Fruit fly (Drosophila melanogaster) whole organism, embryonic: ENCODE results near the gene Obp93a.
A peak's percentile ranks its signal among the peaks of the same experiment; 100 is the strongest.

Source experiments
- Atf3 ChIP-seq: fragments of 200-800 bp; sonication (Bioruptor generic); optimal IDR thresholded peaks from 3 replicates; lab custom pipeline; 2016; ENCODE audit warnings: missing biosample characterization, missing genetic modification characterization
- Blimp-1 ChIP-seq: fragments of 200-800 bp; sonication (Bioruptor generic); optimal IDR thresholded peaks from 3 replicates; lab custom pipeline; 2018; ENCODE audit warnings: missing biosample characterization, missing genetic modification characterization, mild to moderate bottlenecking, moderate library complexity, missing genetic modification reagents
- CG10147 ChIP-seq: fragments of 200-800 bp; sonication (Bioruptor generic); optimal IDR thresholded peaks from 2 replicates; lab custom pipeline; 2019; ENCODE audit warnings: missing biosample characterization, mild to moderate bottlenecking, missing genetic modification characterization, moderate library complexity
- CG11504 ChIP-seq: fragments of 200-800 bp; sonication (Bioruptor generic); optimal IDR thresholded peaks from 3 replicates; lab custom pipeline; 2019; ENCODE audit warnings: missing biosample characterization, mild to moderate bottlenecking, missing genetic modification characterization, moderate library complexity
- CG12659 ChIP-seq: fragments of 200-800 bp; sonication (Bioruptor generic); optimal IDR thresholded peaks from 3 replicates; lab custom pipeline; 2017; ENCODE audit warnings: mild to moderate bottlenecking, missing biosample characterization, missing genetic modification reagents, missing genetic modification characterization
- CG12769 ChIP-seq: fragments of 200-800 bp; sonication (Bioruptor generic); optimal IDR thresholded peaks from 2 replicates; lab custom pipeline; 2019; ENCODE audit warnings: missing biosample characterization, mild to moderate bottlenecking, missing genetic modification characterization, moderate library complexity
- CG12942 ChIP-seq: fragments of 200-800 bp; sonication (Bioruptor generic); optimal IDR thresholded peaks from 3 replicates; lab custom pipeline; 2016; ENCODE audit warnings: missing biosample characterization, missing genetic modification characterization
- CG13775 ChIP-seq: fragments of 200-800 bp; sonication (Bioruptor generic); optimal IDR thresholded peaks from 3 replicates; lab custom pipeline; 2017; ENCODE audit warnings: missing biosample characterization, mild to moderate bottlenecking, missing genetic modification characterization
- CG15011 ChIP-seq: fragments of 200-800 bp; sonication (Bioruptor generic); optimal IDR thresholded peaks from 3 replicates; lab custom pipeline; 2018; ENCODE audit warnings: missing biosample characterization, mild to moderate bottlenecking, missing genetic modification characterization
- CG17829 ChIP-seq: fragments of 200-800 bp; optimal IDR thresholded peaks from 2 replicates; lab custom pipeline; 2019; ENCODE audit warnings: missing biosample characterization, mild to moderate bottlenecking, missing genetic modification characterization, moderate library complexity
- CG18011 ChIP-seq: fragments of 200-800 bp; sonication (Bioruptor generic); optimal IDR thresholded peaks from 2 replicates; lab custom pipeline; 2017; ENCODE audit warnings: missing biosample characterization, missing genetic modification characterization, mild to moderate bottlenecking, moderate library complexity, missing genotype
- CG18619 ChIP-seq: fragments of 200-800 bp; sonication (Bioruptor generic); optimal IDR thresholded peaks from 3 replicates; lab custom pipeline; 2017; ENCODE audit warnings: missing biosample characterization, mild to moderate bottlenecking, missing genetic modification characterization
- CG2120 ChIP-seq: fragments of 200-800 bp; sonication (Bioruptor generic); optimal IDR thresholded peaks from 3 replicates; lab custom pipeline; 2016; ENCODE audit warnings: missing biosample characterization, missing genetic modification characterization
- CG31224 ChIP-seq: fragments of 200-800 bp; sonication (Bioruptor generic); IDR thresholded peaks from 2 replicates; pipeline ENCODE4 v1.3.6; 2022; ENCODE audit warnings: missing biosample characterization, missing genetic modification characterization
- CG32772 ChIP-seq: fragments of 200-800 bp; sonication (Bioruptor generic); IDR thresholded peaks from 2 replicates; pipeline ENCODE4 v1.3.6; 2022; ENCODE audit warnings: missing biosample characterization, missing genetic modification characterization
- CG42726 ChIP-seq: fragments of 200-800 bp; sonication (Bioruptor generic); IDR thresholded peaks from 2 replicates; pipeline ENCODE4 v1.3.6; 2022; ENCODE audit warnings: missing biosample characterization, missing genetic modification characterization; ENCODE audit not compliant: partially characterized antibody
- CG4617 ChIP-seq: fragments of 200-800 bp; sonication (Bioruptor generic); optimal IDR thresholded peaks from 3 replicates; lab custom pipeline; 2016; ENCODE audit warnings: missing biosample characterization, missing genetic modification characterization, borderline replicate concordance
- CG6689 ChIP-seq: fragments of 200-800 bp; sonication (Bioruptor generic); IDR thresholded peaks from 2 replicates; pipeline ENCODE4 v1.3.6; 2022; ENCODE audit warnings: missing biosample characterization, missing genetic modification characterization
- CG8290 ChIP-seq, 3 experiments: fragments of 200-800 bp; sonication (Bioruptor generic); optimal IDR thresholded peaks; 2 replicates each; lab custom pipeline; 2016 to 2019; ENCODE audit warnings: missing biosample characterization in 3 of 3, missing genetic modification characterization in 3 of 3, mild to moderate bottlenecking in 2 of 3, moderate library complexity in 1 of 3
- CG8388 ChIP-seq: fragments of 200-800 bp; sonication (Bioruptor generic); optimal IDR thresholded peaks from 2 replicates; lab custom pipeline; 2019; ENCODE audit warnings: missing biosample characterization, mild to moderate bottlenecking, missing genetic modification characterization, moderate library complexity
- CG9437 ChIP-seq: fragments of 200-800 bp; sonication (Bioruptor generic); optimal IDR thresholded peaks from 2 replicates; lab custom pipeline; 2018; ENCODE audit warnings: missing biosample characterization, mild to moderate bottlenecking, missing genetic modification characterization
- Chrac-16 ChIP-seq: fragments of 200-800 bp; sonication (Bioruptor generic); optimal IDR thresholded peaks from 3 replicates; lab custom pipeline; 2016; ENCODE audit warnings: missing biosample characterization, missing genetic modification characterization
- Dll ChIP-seq: fragments of 200-800 bp; sonication (Bioruptor generic); IDR thresholded peaks from 4 replicates; pipeline ENCODE4 v1.3.6; 2022; ENCODE audit warnings: missing biosample characterization, missing genetic modification characterization; ENCODE audit not compliant: partially characterized antibody
- Hr3 ChIP-seq: fragments of 200-800 bp; sonication (Bioruptor generic); optimal IDR thresholded peaks from 3 replicates; lab custom pipeline; 2016; ENCODE audit warnings: missing biosample characterization, missing genetic modification characterization
- Hr39 ChIP-seq: fragments of >200 bp; optimal IDR thresholded peaks from 2 replicates; lab custom pipeline; 2017
- Hr51 ChIP-seq, 2 experiments: fragments of 200-800 bp; sonication (Bioruptor generic); optimal IDR thresholded peaks; 2 replicates in 1 of 2; 3 replicates in 1 of 2; lab custom pipeline; 2016 to 2018; ENCODE audit warnings: missing biosample characterization in 2 of 2, missing genetic modification characterization in 2 of 2, mild to moderate bottlenecking in 1 of 2, moderate library complexity in 1 of 2
- Hsf ChIP-seq: fragments of 200-800 bp; sonication (Bioruptor generic); optimal IDR thresholded peaks from 3 replicates; lab custom pipeline; 2016; ENCODE audit warnings: missing biosample characterization, missing genetic modification characterization
- MBD-R2 ChIP-seq: fragments of 200-800 bp; sonication (Bioruptor generic); IDR thresholded peaks from 2 replicates; pipeline ENCODE4 v1.3.6; 2022; ENCODE audit warnings: missing biosample characterization, missing genetic modification characterization
- Mes4 ChIP-seq: fragments of 200-800 bp; sonication (Bioruptor generic); optimal IDR thresholded peaks from 2 replicates; lab custom pipeline; 2016; ENCODE audit warnings: missing biosample characterization, missing genetic modification characterization
- Scr ChIP-seq: fragments of 200-800 bp; sonication (Bioruptor generic); IDR thresholded peaks from 2 replicates; pipeline ENCODE4 v1.3.6; 2022; ENCODE audit warnings: missing biosample characterization, missing genetic modification characterization; ENCODE audit not compliant: partially characterized antibody
- Side ChIP-seq: fragments of 200-800 bp; sonication (Bioruptor generic); optimal IDR thresholded peaks from 2 replicates; lab custom pipeline; 2016; ENCODE audit warnings: missing biosample characterization, missing genetic modification characterization
- Trl ChIP-seq, 3 experiments: fragments of >200 bp in 2 of 3; fragments of 200-800 bp in 1 of 3; sonication (Bioruptor generic) in 1 of 3; optimal IDR thresholded peaks; 2 replicates in 1 of 3; 3 replicates in 2 of 3; lab custom pipeline; 2016 to 2017; ENCODE audit warnings: missing biosample characterization in 1 of 3, missing genetic modification characterization in 1 of 3
- ac ChIP-seq: fragments of 200-800 bp; sonication (Bioruptor generic); optimal IDR thresholded peaks from 3 replicates; lab custom pipeline; 2017; ENCODE audit warnings: missing biosample characterization, mild to moderate bottlenecking, missing genetic modification characterization
- aop ChIP-seq: fragments of 200-800 bp; sonication (Bioruptor generic); IDR thresholded peaks from 2 replicates; pipeline ENCODE4 v1.3.6; 2022; ENCODE audit warnings: missing biosample characterization, missing genetic modification characterization
- bsh ChIP-seq, 2 experiments: fragments of 200-800 bp; sonication (Bioruptor generic); optimal IDR thresholded peaks; 2 replicates each; lab custom pipeline; 2017 to 2018; ENCODE audit warnings: mild to moderate bottlenecking in 2 of 2, missing biosample characterization in 2 of 2, missing genetic modification characterization in 2 of 2, moderate library complexity in 1 of 2
- crol ChIP-seq: fragments of 200-800 bp; sonication (Bioruptor generic); IDR thresholded peaks from 2 replicates; pipeline ENCODE4 v1.3.6; 2022; ENCODE audit warnings: missing biosample characterization, missing genetic modification characterization
- dpn ChIP-seq, 2 experiments: fragments of 200-800 bp; sonication (Bioruptor generic); optimal IDR thresholded peaks; 3 replicates each; lab custom pipeline; 2016; ENCODE audit warnings: missing biosample characterization in 2 of 2, missing genetic modification characterization in 2 of 2
- eve ChIP-seq, 2 experiments: fragments of >200 bp; optimal IDR thresholded peaks; 2 replicates each; lab custom pipeline; 2017; ENCODE audit warnings: missing biosample characterization in 2 of 2, missing genetic modification characterization in 2 of 2
- fd3F ChIP-seq: fragments of 200-800 bp; sonication (Bioruptor generic); optimal IDR thresholded peaks from 2 replicates; lab custom pipeline; 2018; ENCODE audit warnings: missing biosample characterization, mild to moderate bottlenecking, missing genetic modification characterization, moderate library complexity
- gem ChIP-seq: fragments of 200-800 bp; sonication (Bioruptor generic); optimal IDR thresholded peaks from 2 replicates; lab custom pipeline; 2019; ENCODE audit warnings: missing biosample characterization, mild to moderate bottlenecking, missing genetic modification characterization, moderate library complexity
- grau ChIP-seq: fragments of 200-800 bp; optimal IDR thresholded peaks from 3 replicates; lab custom pipeline; 2019; ENCODE audit warnings: missing biosample characterization, mild to moderate bottlenecking, missing genetic modification characterization, moderate library complexity
- kay ChIP-seq: fragments of 200-800 bp; sonication (Bioruptor generic); optimal IDR thresholded peaks from 2 replicates; lab custom pipeline; 2016; ENCODE audit warnings: missing biosample characterization, missing genetic modification characterization
- luna ChIP-seq: fragments of 200-800 bp; sonication (Bioruptor generic); optimal IDR thresholded peaks from 2 replicates; lab custom pipeline; 2016; ENCODE audit warnings: missing biosample characterization, missing genetic modification characterization
- onecut ChIP-seq: fragments of 200-800 bp; sonication (Bioruptor generic); IDR thresholded peaks from 2 replicates; pipeline ENCODE4 v1.3.6; 2022; ENCODE audit warnings: missing biosample characterization, missing genetic modification characterization
- sd ChIP-seq: fragments of 200-800 bp; sonication (Bioruptor generic); optimal IDR thresholded peaks from 3 replicates; lab custom pipeline; 2018; ENCODE audit warnings: missing biosample characterization, mild to moderate bottlenecking, missing genetic modification characterization, moderate library complexity
- sqz ChIP-seq: fragments of 200-800 bp; sonication (Bioruptor generic); optimal IDR thresholded peaks from 3 replicates; lab custom pipeline; 2018; ENCODE audit warnings: missing biosample characterization, mild to moderate bottlenecking, missing genetic modification characterization
- unpg ChIP-seq: fragments of 200-800 bp; sonication (Bioruptor generic); optimal IDR thresholded peaks from 3 replicates; lab custom pipeline; 2018; ENCODE audit warnings: missing biosample characterization, mild to moderate bottlenecking, missing genetic modification characterization, moderate library complexity

The Obp93a gene

DNA sequence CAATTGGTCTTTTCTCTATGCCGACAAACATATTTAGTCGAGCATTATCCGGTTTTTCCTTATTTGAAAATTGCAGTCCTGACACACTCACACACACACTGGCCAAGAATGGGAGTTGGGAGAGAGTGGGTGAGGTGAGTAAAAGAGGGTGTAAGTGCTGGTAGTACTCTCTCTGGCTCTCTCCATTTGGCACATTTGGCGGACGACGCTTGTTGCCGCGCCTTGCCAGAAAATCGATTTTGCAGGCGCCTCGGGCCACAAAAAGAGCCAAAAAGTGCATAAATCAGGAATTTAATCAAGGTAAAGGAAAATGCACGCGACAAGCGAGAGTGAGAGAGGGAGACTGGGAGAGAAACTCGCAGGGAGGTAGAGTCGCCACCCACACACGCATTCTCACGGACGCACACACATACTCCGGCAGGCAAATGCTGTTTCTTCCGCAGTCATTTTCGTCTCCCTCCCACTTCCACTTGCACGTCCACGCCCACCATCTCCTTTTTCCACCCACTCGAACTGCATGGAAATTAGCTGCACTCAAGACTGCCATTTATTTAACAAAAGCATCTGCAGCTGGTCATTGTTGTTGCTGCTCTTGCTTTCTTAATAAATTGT is 32.9 kb downstream of the Obp93a start (continued):
- TF ChIP-seq Scr (GFP tag; lab: Robert Waterston, UW), result 0 out of 2 replicates have a peak, but pooled peaks have one; percentile 6
- peak; percentile 87 for TF ChIP-seq onecut
- TF ChIP-seq CG13775, result no peak
- TF ChIP-seq fd3F (GFP tag; lab: Kevin White, UChicago), result no peak
- peak; percentile 42; the same call in 1 of the 4 replicates for TF ChIP-seq Dll (GFP tag; lab: Robert Waterston, UW)
- peak; percentile 49 for TF ChIP-seq CG6689 (GFP tag; lab: Robert Waterston, UW)
- no peak for TF ChIP-seq CG18619 (GFP tag; lab: Kevin White, UChicago)
- no peak for TF ChIP-seq CG18011 (GFP tag; lab: Kevin White, UChicago)
- 0 out of 2 replicates have a peak, but pooled peaks have one; percentile 10 for TF ChIP-seq MBD-R2 (GFP tag; lab: Robert Waterston, UW)

DNA sequence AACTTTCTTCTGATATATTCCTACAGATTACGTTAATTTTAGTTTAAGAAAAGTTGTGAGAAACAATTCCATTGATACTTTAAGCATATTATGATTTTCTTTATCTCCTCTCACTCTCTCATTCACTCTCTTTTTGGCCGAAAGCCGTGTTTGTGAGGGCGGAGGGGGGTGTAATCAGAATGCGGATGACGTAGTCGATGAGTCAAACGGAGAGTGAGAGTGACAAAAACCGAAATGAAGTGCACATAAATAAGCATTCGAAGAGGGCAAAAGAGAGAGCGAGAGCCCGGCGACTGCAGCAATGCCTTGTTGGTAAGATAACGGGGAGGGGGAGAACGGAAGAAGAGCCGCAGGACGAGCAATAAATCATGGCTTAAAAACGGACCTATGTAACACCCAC is 35.2 kb downstream of the Obp93a start:
- TF ChIP-seq Chrac-16 (GFP tag; lab: Kevin White, UChicago) (no peak), Mes4 (GFP tag; lab: Kevin White, UChicago) (no peak), kay (peak; percentile 33), CG17829 (no peak), CG15011 (GFP tag; lab: Kevin White, UChicago) (no peak), aop (GFP tag; lab: Robert Waterston, UW) (no peak), Side (GFP tag; lab: Kevin White, UChicago) (no peak), crol (GFP tag; lab: Robert Waterston, UW) (peak; percentile 87), luna (GFP tag; lab: Kevin White, UChicago) (no peak), Trl (optimal IDR thresholded peaks at IDR 0.05; lab: Kevin White, UChicago) (peak; percentile 5 to 53), Trl (GFP tag; optimal IDR thresholded peaks at IDR 0.05; lab: Kevin White, UChicago) (no peak), CG11504 (tag; lab: Kevin White, UChicago) (no peak), bsh (GFP tag; optimal IDR thresholded peaks at IDR 0.05; lab: Kevin White, UChicago) (no peak), Blimp-1 (GFP tag; lab: Kevin White, UChicago) (peak; percentile 93), CG42726 (GFP tag; lab: Robert Waterston, UW) (no peak), CG31224 (GFP tag; lab: Robert Waterston, UW) (no peak), Hr39 (lab: Kevin White, UChicago) (no peak), CG9437 (GFP tag; lab: Kevin White, UChicago) (no peak)

- TF ChIP-seq Hr51 (GFP tag; optimal IDR thresholded peaks at IDR 0.05; lab: Kevin White, UChicago), result peak in 1 of 2 experiments; percentile 39
- TF ChIP-seq CG4617 (GFP tag; lab: Kevin White, UChicago), result no peak
- TF ChIP-seq CG12942 (GFP tag; lab: Kevin White, UChicago), result peak; percentile 10
- no peak for TF ChIP-seq CG10147 (GFP tag; lab: Kevin White, UChicago)
- TF ChIP-seq Hsf (GFP tag; lab: Kevin White, UChicago), result peak; percentile 4
- no peak for TF ChIP-seq CG32772 (GFP tag; lab: Robert Waterston, UW)
- TF ChIP-seq eve (GFP tag; optimal IDR thresholded peaks at IDR 0.05; lab: Kevin White, UChicago), result no peak
- TF ChIP-seq Atf3 (GFP tag; lab: Kevin White, UChicago), result no peak
- peak; percentile 7 for TF ChIP-seq CG12659
- peak; percentile 0 for TF ChIP-seq CG8388 (GFP tag; lab: Kevin White, UChicago)
- peak; percentile 16 for TF ChIP-seq sd (tag; lab: Kevin White, UChicago)
- peak; percentile 16 for TF ChIP-seq grau (tag; lab: Kevin White, UChicago)
- peak; percentile 18 for TF ChIP-seq CG2120 (GFP tag; lab: Kevin White, UChicago)
- peak; percentile 31 for TF ChIP-seq unpg
- peak in 1 of 2 experiments; percentile 29 for TF ChIP-seq dpn (GFP tag; optimal IDR thresholded peaks at IDR 0.05; lab: Kevin White, UChicago)
- no peak for TF ChIP-seq CG8290 (GFP tag; optimal IDR thresholded peaks at IDR 0.05; lab: Kevin White, UChicago)
- no peak for TF ChIP-seq CG8290 (tag; optimal IDR thresholded peaks at IDR 0.05; lab: Kevin White, UChicago)
- peak; percentile 1 for TF ChIP-seq Hr3 (GFP tag; lab: Kevin White, UChicago)
- TF ChIP-seq ac, result no peak
- TF ChIP-seq gem (tag; lab: Kevin White, UChicago), result peak; percentile 52
- peak; percentile 20 for TF ChIP-seq CG12769
- TF ChIP-seq sqz (GFP tag; lab: Kevin White, UChicago), result no peak
Measured at dm6 chr3R:21092829-21093228, 36.7 kb downstream of the Obp93a start.
